Fruit fly (Drosophila melanogaster) whole organism, embryonic: Measurements from ENCODE around the gene Pp1-87B.

ENCODE experiments used
- Awh ChIP-seq: fragments of 200-800 bp; sonication (Bioruptor generic); IDR thresholded peaks from 2 replicates; pipeline ENCODE4, ENCODE4 v1.3.6; 2022; ENCODE audit warnings: missing biosample characterization, missing genetic modification characterization
- CG10565 ChIP-seq: fragments of 200-800 bp; sonication (Bioruptor generic); optimal IDR thresholded peaks from 3 replicates; lab custom pipeline; 2016; ENCODE audit warnings: missing biosample characterization, mild to moderate bottlenecking, missing genetic modification characterization
- CG11093 ChIP-seq: fragments of 200-800 bp; sonication (Bioruptor generic); IDR thresholded peaks from 3 replicates; pipeline ENCODE4 v1.3.6; 2022; ENCODE audit warnings: missing biosample characterization, missing genetic modification characterization
- CG11247 ChIP-seq: fragments of 200-800 bp; sonication (Bioruptor generic); IDR thresholded peaks from 2 replicates; pipeline ENCODE4 v1.3.6; 2022; ENCODE audit warnings: missing biosample characterization, missing genetic modification characterization
- CG11504 ChIP-seq: fragments of 200-800 bp; sonication (Bioruptor generic); optimal IDR thresholded peaks from 3 replicates; lab custom pipeline; 2019; ENCODE audit warnings: missing biosample characterization, mild to moderate bottlenecking, missing genetic modification characterization, moderate library complexity
- CG12744 ChIP-seq: fragments of 200-800 bp; sonication (Bioruptor generic); optimal IDR thresholded peaks from 2 replicates; lab custom pipeline; 2016; ENCODE audit warnings: missing biosample characterization, missing genetic modification characterization
- CG13287 ChIP-seq: fragments of 200-800 bp; sonication (Bioruptor generic); IDR thresholded peaks from 2 replicates; pipeline ENCODE4 v1.3.6; 2022; ENCODE audit warnings: missing biosample characterization, missing genetic modification characterization; ENCODE audit not compliant: partially characterized antibody
- CG13624 ChIP-seq: fragments of 200-800 bp; sonication (Bioruptor generic); optimal IDR thresholded peaks from 2 replicates; lab custom pipeline; 2016; ENCODE audit warnings: missing biosample characterization, missing genetic modification characterization
- CG18764 ChIP-seq: fragments of 200-800 bp; sonication (Bioruptor generic); optimal IDR thresholded peaks from 3 replicates; lab custom pipeline; 2016; ENCODE audit warnings: missing biosample characterization, missing genetic modification characterization
- CG2712 ChIP-seq: fragments of 200-800 bp; optimal IDR thresholded peaks from 3 replicates; lab custom pipeline; 2019; ENCODE audit warnings: missing biosample characterization, mild to moderate bottlenecking, missing genetic modification characterization, moderate library complexity
- CG2889 ChIP-seq: fragments of 200-800 bp; sonication (Bioruptor generic); IDR thresholded peaks from 3 replicates; pipeline ENCODE4 v1.3.6; 2022; ENCODE audit warnings: missing biosample characterization, missing genetic modification characterization
- CG4360 ChIP-seq: fragments of 200-800 bp; sonication (Bioruptor generic); IDR thresholded peaks from 2 replicates; pipeline ENCODE4 v1.3.6; 2022; ENCODE audit warnings: missing biosample characterization, missing genetic modification characterization
- CG43689 ChIP-seq: fragments of 200-800 bp; sonication (Bioruptor generic); IDR thresholded peaks from 2 replicates; pipeline ENCODE4 v1.3.6; 2022; ENCODE audit warnings: missing biosample characterization, missing genetic modification characterization
- CG6254 ChIP-seq: fragments of 200-800 bp; sonication (Bioruptor generic); optimal IDR thresholded peaks from 3 replicates; lab custom pipeline; 2017; ENCODE audit warnings: mild to moderate bottlenecking, missing biosample characterization, missing genetic modification reagents, missing genetic modification characterization
- CG7839 ChIP-seq: fragments of 200-800 bp; sonication (Bioruptor generic); optimal IDR thresholded peaks from 3 replicates; lab custom pipeline; 2018; ENCODE audit warnings: missing biosample characterization, mild to moderate bottlenecking, missing genetic modification characterization, moderate library complexity
- CG8765 ChIP-seq: fragments of 200-800 bp; sonication (Bioruptor generic); IDR thresholded peaks from 2 replicates; pipeline ENCODE4 v1.3.6; 2022; ENCODE audit warnings: missing biosample characterization, missing genetic modification characterization
- CG8924 ChIP-seq: fragments of 200-800 bp; optimal IDR thresholded peaks from 3 replicates; lab custom pipeline; 2019; ENCODE audit warnings: missing biosample characterization, mild to moderate bottlenecking, missing genetic modification characterization, moderate library complexity
- CG9215 ChIP-seq: fragments of 200-800 bp; sonication (Bioruptor generic); IDR thresholded peaks from 2 replicates; pipeline ENCODE4 v1.3.6; 2022; ENCODE audit warnings: missing biosample characterization, missing genetic modification characterization
- D19B ChIP-seq: fragments of 200-800 bp; sonication (Bioruptor generic); optimal IDR thresholded peaks from 2 replicates; lab custom pipeline; 2017; ENCODE audit warnings: missing biosample characterization, mild to moderate bottlenecking, missing genetic modification characterization
- Dip3 ChIP-seq: fragments of 200-800 bp; sonication (Bioruptor generic); optimal IDR thresholded peaks from 3 replicates; lab custom pipeline; 2016; ENCODE audit warnings: missing biosample characterization, missing genetic modification characterization
- Elba2 ChIP-seq: fragments of 200-800 bp; sonication (Bioruptor generic); optimal IDR thresholded peaks from 3 replicates; lab custom pipeline; 2016; ENCODE audit warnings: missing biosample characterization, missing genetic modification characterization
- Ets97D ChIP-seq: fragments of 200-800 bp; sonication (Bioruptor generic); optimal IDR thresholded peaks from 3 replicates; lab custom pipeline; 2016; ENCODE audit warnings: missing biosample characterization, missing genetic modification characterization
- Hr3 ChIP-seq: fragments of 200-800 bp; sonication (Bioruptor generic); optimal IDR thresholded peaks from 3 replicates; lab custom pipeline; 2016; ENCODE audit warnings: missing biosample characterization, missing genetic modification characterization
- Lim3 ChIP-seq: fragments of 200-800 bp; sonication (Bioruptor generic); IDR thresholded peaks from 2 replicates; pipeline ENCODE4 v1.3.6; 2022; ENCODE audit warnings: missing biosample characterization, missing genetic modification characterization
- Meics ChIP-seq: fragments of 200-800 bp; sonication (Bioruptor generic); optimal IDR thresholded peaks from 2 replicates; lab custom pipeline; 2017; ENCODE audit warnings: missing biosample characterization, mild to moderate bottlenecking, missing genetic modification characterization
- Nf-YA ChIP-seq: fragments of 200-800 bp; sonication (Bioruptor generic); IDR thresholded peaks from 2 replicates; pipeline ENCODE4 v1.3.6; 2022; ENCODE audit warnings: missing biosample characterization, missing genetic modification characterization
- Oli ChIP-seq: fragments of 200-800 bp; sonication (Bioruptor generic); optimal IDR thresholded peaks from 2 replicates; lab custom pipeline; 2018; ENCODE audit warnings: missing biosample characterization, mild to moderate bottlenecking, missing genetic modification characterization, moderate library complexity
- Pdp1 ChIP-seq, 2 experiments: fragments of 200-800 bp; sonication (Bioruptor generic); optimal IDR thresholded peaks; 3 replicates each; lab custom pipeline; 2016; ENCODE audit warnings: missing biosample characterization in 2 of 2, missing genetic modification characterization in 2 of 2, mild to moderate bottlenecking in 1 of 2, moderate library complexity in 1 of 2
- Spps ChIP-seq: fragments of 200-800 bp; sonication (Bioruptor generic); optimal IDR thresholded peaks from 2 replicates; lab custom pipeline; 2018; ENCODE audit warnings: missing biosample characterization, mild to moderate bottlenecking, missing genetic modification characterization
- Ssrp ChIP-seq: fragments of 200-800 bp; sonication (Bioruptor generic); optimal IDR thresholded peaks from 2 replicates; lab custom pipeline; 2018; ENCODE audit warnings: missing biosample characterization, mild to moderate bottlenecking, missing genetic modification characterization, moderate library complexity
- TFAM ChIP-seq: fragments of 200-800 bp; sonication (Bioruptor generic); optimal IDR thresholded peaks from 2 replicates; lab custom pipeline; 2017; ENCODE audit warnings: missing biosample characterization, missing genetic modification characterization, inconsistent platforms
- Trl ChIP-seq, 3 experiments: fragments of >200 bp in 2 of 3; fragments of 200-800 bp in 1 of 3; sonication (Bioruptor generic) in 1 of 3; optimal IDR thresholded peaks; 2 replicates in 1 of 3; 3 replicates in 2 of 3; lab custom pipeline; 2016 to 2017; ENCODE audit warnings: missing biosample characterization in 1 of 3, missing genetic modification characterization in 1 of 3
- ab ChIP-seq: fragments of 200-800 bp; sonication (Bioruptor generic); optimal IDR thresholded peaks from 2 replicates; lab custom pipeline; 2016; ENCODE audit warnings: missing biosample characterization, missing genetic modification characterization
- abd-A ChIP-seq: fragments of 200-800 bp; sonication (Bioruptor generic); optimal IDR thresholded peaks from 3 replicates; lab custom pipeline; 2019; ENCODE audit warnings: missing biosample characterization, mild to moderate bottlenecking, missing genetic modification characterization, moderate library complexity
- ase ChIP-seq: fragments of 200-800 bp; sonication (Bioruptor generic); IDR thresholded peaks from 3 replicates; pipeline ENCODE4 v1.3.6; 2022; ENCODE audit warnings: missing biosample characterization, missing genetic modification characterization
- ash1 ChIP-seq: fragments of 200-800 bp; sonication (Bioruptor generic); optimal IDR thresholded peaks from 2 replicates; lab custom pipeline; 2018; ENCODE audit warnings: missing biosample characterization, mild to moderate bottlenecking, missing genetic modification characterization
- bigmax ChIP-seq: fragments of 200-800 bp; sonication (Bioruptor generic); optimal IDR thresholded peaks from 2 replicates; lab custom pipeline; 2018; ENCODE audit warnings: missing biosample characterization, mild to moderate bottlenecking, missing genetic modification characterization
- bsh ChIP-seq, 2 experiments: fragments of 200-800 bp; sonication (Bioruptor generic); optimal IDR thresholded peaks; 2 replicates each; lab custom pipeline; 2017 to 2018; ENCODE audit warnings: mild to moderate bottlenecking in 2 of 2, missing biosample characterization in 2 of 2, missing genetic modification characterization in 2 of 2, moderate library complexity in 1 of 2
- chif ChIP-seq, 2 experiments: fragments of 200-800 bp; sonication (Bioruptor generic); optimal IDR thresholded peaks; 3 replicates each; lab custom pipeline; 2016; ENCODE audit warnings: missing biosample characterization in 2 of 2, missing genetic modification characterization in 2 of 2
- chinmo ChIP-seq: fragments of 200-800 bp; sonication (Bioruptor generic); IDR thresholded peaks from 4 replicates; pipeline ENCODE4 v1.3.6; 2022; ENCODE audit warnings: missing biosample characterization, missing genetic modification characterization; ENCODE audit not compliant: partially characterized antibody
- crc ChIP-seq: fragments of 200-800 bp; sonication (Bioruptor generic); optimal IDR thresholded peaks from 2 replicates; lab custom pipeline; 2016; ENCODE audit warnings: missing biosample characterization, missing genetic modification characterization
- eyg ChIP-seq: fragments of 200-800 bp; sonication (Bioruptor generic); optimal IDR thresholded peaks from 3 replicates; lab custom pipeline; 2016; ENCODE audit warnings: missing biosample characterization, missing genetic modification characterization
- gsb-n ChIP-seq: fragments of 200-800 bp; sonication (Bioruptor generic); optimal IDR thresholded peaks from 3 replicates; lab custom pipeline; 2018; ENCODE audit warnings: missing biosample characterization, mild to moderate bottlenecking, missing genetic modification characterization
- nerfin-1 ChIP-seq: fragments of 200-800 bp; sonication (Bioruptor generic); optimal IDR thresholded peaks from 3 replicates; lab custom pipeline; 2019; ENCODE audit warnings: missing biosample characterization, mild to moderate bottlenecking, missing genetic modification characterization, moderate library complexity
- odd ChIP-seq: fragments of 200-800 bp; sonication (Bioruptor generic); optimal IDR thresholded peaks from 2 replicates; lab custom pipeline; 2017; ENCODE audit warnings: missing biosample characterization, mild to moderate bottlenecking, missing genetic modification characterization
- otp ChIP-seq: fragments of 200-800 bp; sonication (Bioruptor generic); IDR thresholded peaks from 3 replicates; pipeline ENCODE4, ENCODE4 v1.3.6; 2022; ENCODE audit warnings: missing biosample characterization, missing genetic modification characterization
- pfk ChIP-seq: fragments of 200-800 bp; sonication (Bioruptor generic); optimal IDR thresholded peaks from 2 replicates; lab custom pipeline; 2018; ENCODE audit warnings: missing biosample characterization, mild to moderate bottlenecking, missing genetic modification characterization, moderate library complexity
- tll ChIP-seq, 2 experiments: fragments of 200-800 bp in 1 of 2; fragments of >200 bp in 1 of 2; sonication (Bioruptor generic) in 1 of 2; optimal IDR thresholded peaks; 2 replicates each; lab custom pipeline; 2017 to 2019; ENCODE audit warnings: missing biosample characterization in 2 of 2, missing genetic modification characterization in 2 of 2, mild to moderate bottlenecking in 1 of 2, moderate library complexity in 1 of 2
- tx ChIP-seq: fragments of 200-800 bp; sonication (Bioruptor generic); optimal IDR thresholded peaks from 2 replicates; lab custom pipeline; 2016; ENCODE audit warnings: missing biosample characterization, missing genetic modification characterization
- usp ChIP-seq: fragments of >200 bp; optimal IDR thresholded peaks from 2 replicates; lab custom pipeline; 2017; ENCODE audit warnings: missing biosample characterization, missing genetic modification characterization

Pp1-87B gene

dm6 chr3R:12422379-12422975 lies 3.2 kb downstream of the Pp1-87B start, which contains the start of the genes Scgbeta and CG17202 (continued):
- peak in 1 of 2 experiments; percentile 8 for TF ChIP-seq chif (GFP tag; optimal IDR thresholded peaks at IDR 0.05; lab: Kevin White, UChicago)
- no peak for TF ChIP-seq Oli
- no peak for TF ChIP-seq Meics (GFP tag; lab: Kevin White, UChicago)
- no peak for TF ChIP-seq CG18764
- TF ChIP-seq crc (GFP tag; lab: Kevin White, UChicago), result no peak
- TF ChIP-seq CG9215 (GFP tag; lab: Robert Waterston, UW), result no peak
- no peak for TF ChIP-seq Hr3 (GFP tag; lab: Kevin White, UChicago)
- TF ChIP-seq TFAM, result no peak
- TF ChIP-seq CG8765 (GFP tag; lab: Robert Waterston, UW), result no peak
- TF ChIP-seq Lim3 (GFP tag; lab: Robert Waterston, UW), result no peak
- no peak for TF ChIP-seq CG43689 (GFP tag; lab: Robert Waterston, UW)
- TF ChIP-seq gsb-n (tag; lab: Kevin White, UChicago), result no peak
- TF ChIP-seq CG4360 (GFP tag; lab: Robert Waterston, UW), result no peak
- TF ChIP-seq chinmo, result no peak
- no peak for TF ChIP-seq CG11504
- no peak for TF ChIP-seq CG2889
- peak; percentile 30 for TF ChIP-seq CG13624 (GFP tag; lab: Kevin White, UChicago)
- peak; percentile 65 for TF ChIP-seq Ets97D (GFP tag; lab: Kevin White, UChicago)
- TF ChIP-seq usp (GFP tag; lab: Kevin White, UChicago), result no peak
- no peak for TF ChIP-seq bsh (GFP tag; optimal IDR thresholded peaks at IDR 0.05; lab: Kevin White, UChicago)
- TF ChIP-seq Elba2, result no peak
- TF ChIP-seq Trl (optimal IDR thresholded peaks at IDR 0.05; lab: Kevin White, UChicago), result no peak
- TF ChIP-seq Trl (GFP tag; optimal IDR thresholded peaks at IDR 0.05; lab: Kevin White, UChicago), result no peak
- no peak for TF ChIP-seq CG10565 (GFP tag; lab: Kevin White, UChicago)
- TF ChIP-seq abd-A (tag; lab: Kevin White, UChicago), result no peak
- no peak for TF ChIP-seq Spps (tag; lab: Kevin White, UChicago)
- no peak for TF ChIP-seq Nf-YA (GFP tag; lab: Robert Waterston, UW)
- no peak for TF ChIP-seq CG7839 (tag; lab: Kevin White, UChicago)
- TF ChIP-seq tx (GFP tag; lab: Kevin White, UChicago), result no peak
- 0 out of 3 replicates have a peak, but pooled peaks have one; percentile 5 for TF ChIP-seq ase (GFP tag; lab: Robert Waterston, UW)
- no peak for TF ChIP-seq CG13287 (GFP tag; lab: Robert Waterston, UW)
- no peak for TF ChIP-seq CG11247 (GFP tag; lab: Robert Waterston, UW)
- no peak for TF ChIP-seq ash1 (GFP tag; lab: Kevin White, UChicago)
- no peak for TF ChIP-seq CG6254
- no peak for TF ChIP-seq Dip3 (GFP tag; lab: Kevin White, UChicago)
- peak; percentile 32 for TF ChIP-seq CG12744
- TF ChIP-seq CG2712 (tag; lab: Kevin White, UChicago), result no peak
- TF ChIP-seq D19B, result no peak
- peak in 1 of 2 experiments; percentile 44 for TF ChIP-seq tll (GFP tag; optimal IDR thresholded peaks at IDR 0.05; lab: Kevin White, UChicago)
- TF ChIP-seq pfk, result no peak
- no peak for TF ChIP-seq bigmax
- TF ChIP-seq Awh (GFP tag; lab: Robert Waterston, UW), result no peak
- TF ChIP-seq eyg (GFP tag; lab: Kevin White, UChicago), result no peak
- no peak for TF ChIP-seq Ssrp (tag; lab: Kevin White, UChicago)
- TF ChIP-seq Pdp1 (GFP tag; optimal IDR thresholded peaks at IDR 0.05; lab: Kevin White, UChicago), result no peak
- no peak for TF ChIP-seq CG11093
- peak; percentile 37; the same call in 1 of the 3 replicates for TF ChIP-seq otp
- no peak for TF ChIP-seq odd (GFP tag; lab: Kevin White, UChicago)
- TF ChIP-seq nerfin-1 (tag; lab: Kevin White, UChicago), result no peak
- TF ChIP-seq ab (GFP tag; lab: Kevin White, UChicago), result no peak
- TF ChIP-seq CG8924, result no peak
